Worm (Caenorhabditis elegans) whole organism, late embryonic: ENCODE data around the gene T05A8.7.

Source experiments
- C08G9.2 ChIP-seq: sonication (generic microtip); optimal IDR thresholded peaks from 2 replicates; lab custom pipeline; 2016; ENCODE audit warnings: mild to moderate bottlenecking, missing genetic modification characterization, moderate library complexity, missing compliant biosample characterization
- C38D4.7 ChIP-seq: fragments of 200-800 bp; sonication (Bioruptor generic); optimal IDR thresholded peaks from 2 replicates; lab custom pipeline; 2018; ENCODE audit warnings: mild to moderate bottlenecking, missing genetic modification characterization, moderate library complexity, missing compliant biosample characterization
- K02D7.2 ChIP-seq: sonication (generic microtip); optimal IDR thresholded peaks from 2 replicates; lab custom pipeline; 2017; ENCODE audit warnings: mild to moderate bottlenecking, missing genetic modification characterization, missing compliant biosample characterization
- Y22D7AL.16 ChIP-seq: sonication (generic microtip); optimal IDR thresholded peaks from 2 replicates; lab custom pipeline; 2016; ENCODE audit warnings: missing genetic modification characterization, missing compliant biosample characterization
- ceh-14 ChIP-seq: sonication (generic microtip); optimal IDR thresholded peaks from 2 replicates; lab custom pipeline; 2016; ENCODE audit warnings: missing genotype, missing genetic modification characterization, missing compliant biosample characterization
- ceh-22 ChIP-seq: sonication (generic microtip); optimal IDR thresholded peaks from 2 replicates; lab custom pipeline; 2017; ENCODE audit warnings: missing biosample characterization, missing genetic modification characterization
- ceh-24 ChIP-seq: sonication (generic microtip); optimal IDR thresholded peaks from 2 replicates; lab custom pipeline; 2016; ENCODE audit warnings: mild to moderate bottlenecking, missing genetic modification characterization, missing compliant biosample characterization
- ceh-31 ChIP-seq: sonication (generic microtip); optimal IDR thresholded peaks from 2 replicates; lab custom pipeline; 2016; ENCODE audit warnings: missing genetic modification characterization, missing compliant biosample characterization
- ceh-34 ChIP-seq: sonication (generic microtip); optimal IDR thresholded peaks from 2 replicates; lab custom pipeline; 2016; ENCODE audit warnings: mild to moderate bottlenecking, missing genetic modification characterization, missing compliant biosample characterization
- ceh-9 ChIP-seq: sonication (generic microtip); optimal IDR thresholded peaks from 2 replicates; lab custom pipeline; 2016; ENCODE audit warnings: mild to moderate bottlenecking, missing genetic modification characterization, inconsistent platforms, missing compliant biosample characterization
- che-1 ChIP-seq: sonication (generic microtip); optimal IDR thresholded peaks from 2 replicates; lab custom pipeline; 2016; ENCODE audit warnings: mild to moderate bottlenecking, missing genetic modification characterization, missing compliant biosample characterization
- dmd-4 ChIP-seq: sonication (generic microtip); optimal IDR thresholded peaks from 2 replicates; lab custom pipeline; 2016; ENCODE audit warnings: borderline replicate concordance, missing genetic modification characterization, missing compliant biosample characterization
- dve-1 ChIP-seq: sonication (generic microtip); optimal IDR thresholded peaks from 2 replicates; lab custom pipeline; 2017; ENCODE audit warnings: antibody characterized with exemption, mild to moderate bottlenecking, missing genetic modification characterization, missing compliant biosample characterization
- elt-4 ChIP-seq: sonication (generic microtip); optimal IDR thresholded peaks from 2 replicates; lab custom pipeline; 2016; ENCODE audit warnings: missing genetic modification characterization, missing compliant biosample characterization
- ets-4 ChIP-seq: sonication (generic microtip); optimal IDR thresholded peaks from 2 replicates; lab custom pipeline; 2016; ENCODE audit warnings: missing genetic modification characterization, missing compliant biosample characterization
- eyg-1 ChIP-seq: sonication (generic microtip); optimal IDR thresholded peaks from 2 replicates; lab custom pipeline; 2016; ENCODE audit warnings: missing genotype, missing genetic modification characterization, missing compliant biosample characterization
- fax-1 ChIP-seq: sonication (generic microtip); optimal IDR thresholded peaks from 2 replicates; lab custom pipeline; 2016; ENCODE audit warnings: missing genotype, missing genetic modification characterization, missing compliant biosample characterization
- hlh-15 ChIP-seq: sonication (generic microtip); optimal IDR thresholded peaks from 2 replicates; lab custom pipeline; 2016; ENCODE audit warnings: missing genetic modification characterization, missing compliant biosample characterization
- hlh-30 ChIP-seq: sonication (generic microtip); optimal IDR thresholded peaks from 2 replicates; lab custom pipeline; 2017; ENCODE audit warnings: antibody characterized with exemption, missing genetic modification characterization, missing compliant biosample characterization; ENCODE audit not compliant: insufficient read depth
- hlh-6 ChIP-seq: sonication (generic microtip); optimal IDR thresholded peaks from 2 replicates; lab custom pipeline; 2016; ENCODE audit warnings: missing genotype, missing genetic modification characterization, missing compliant biosample characterization
- hlh-8 ChIP-seq: sonication (generic microtip); optimal IDR thresholded peaks from 2 replicates; lab custom pipeline; 2016; ENCODE audit warnings: missing genotype, missing genetic modification characterization, missing compliant biosample characterization
- lim-6 ChIP-seq: sonication (generic microtip); optimal IDR thresholded peaks from 2 replicates; lab custom pipeline; 2016; ENCODE audit warnings: missing genetic modification characterization, missing compliant biosample characterization
- nhr-11 ChIP-seq: fragments of 150-350 bp; optimal IDR thresholded peaks from 2 replicates; lab custom pipeline; 2014; ENCODE audit warnings: missing biosample characterization, missing genetic modification characterization
- npax-4 ChIP-seq: sonication (generic microtip); optimal IDR thresholded peaks from 2 replicates; lab custom pipeline; 2016; ENCODE audit warnings: missing genetic modification characterization, missing compliant biosample characterization
- pqm-1 ChIP-seq: sonication (generic microtip); optimal IDR thresholded peaks from 2 replicates; lab custom pipeline; 2016; ENCODE audit warnings: missing genetic modification characterization, missing compliant biosample characterization
- pros-1 ChIP-seq: fragments of 150-350 bp; optimal IDR thresholded peaks from 2 replicates; lab custom pipeline; 2014; ENCODE audit warnings: missing biosample characterization, missing genetic modification reagents, missing genetic modification characterization
- ref-2 ChIP-seq: sonication (generic microtip); optimal IDR thresholded peaks from 2 replicates; lab custom pipeline; 2016; ENCODE audit warnings: missing genetic modification characterization, missing compliant biosample characterization
- rnt-1 ChIP-seq: sonication (generic microtip); optimal IDR thresholded peaks from 2 replicates; lab custom pipeline; 2016; ENCODE audit warnings: missing genetic modification characterization, missing compliant biosample characterization
- sox-2 ChIP-seq: fragments of 200-800 bp; sonication (Bioruptor generic); IDR thresholded peaks from 2 replicates; pipeline ENCODE4 v1.3.6; 2022; ENCODE audit warnings: missing genetic modification reagents, missing genetic modification characterization, missing compliant biosample characterization
- syd-9 ChIP-seq: sonication (generic microtip); optimal IDR thresholded peaks from 2 replicates; lab custom pipeline; 2016; ENCODE audit warnings: mild to moderate bottlenecking, missing genetic modification characterization, moderate library complexity, missing compliant biosample characterization
- tbx-2 ChIP-seq: sonication (generic microtip); optimal IDR thresholded peaks from 2 replicates; lab custom pipeline; 2016; ENCODE audit warnings: missing genetic modification characterization, missing compliant biosample characterization
- unc-55 ChIP-seq: sonication (generic microtip); optimal IDR thresholded peaks from 2 replicates; lab custom pipeline; 2017; ENCODE audit warnings: missing biosample characterization, missing genetic modification reagents, missing genetic modification characterization
- unc-86 ChIP-seq: sonication (generic microtip); optimal IDR thresholded peaks from 2 replicates; lab custom pipeline; 2016; ENCODE audit warnings: missing genetic modification characterization, missing compliant biosample characterization

The T05A8.7 gene

ce11 chrII:2741405-2741804, 746 bp downstream of the T05A8.7 start:
- no peak for TF ChIP-seq npax-4
- no peak for TF ChIP-seq C08G9.2 (tag; lab: Kevin White, UChicago)
- no peak for TF ChIP-seq ceh-24 (tag; lab: Kevin White, UChicago)
- TF ChIP-seq elt-4 (tag; lab: Kevin White, UChicago): no peak
- TF ChIP-seq unc-86 (tag; lab: Kevin White, UChicago): no peak
- TF ChIP-seq eyg-1: no peak
- no peak for TF ChIP-seq che-1 (tag; lab: Kevin White, UChicago)
- TF ChIP-seq lim-6 (tag; lab: Kevin White, UChicago): no peak
- no peak for TF ChIP-seq pros-1 (tag; lab: Kevin White, UChicago)
- TF ChIP-seq ceh-14 (tag; lab: Kevin White, UChicago): no peak
- TF ChIP-seq dmd-4 (tag; lab: Kevin White, UChicago): no peak
- no peak for TF ChIP-seq C38D4.7 (GFP tag; lab: Kevin White, UChicago)
- no peak for TF ChIP-seq ets-4 (tag; lab: Kevin White, UChicago)
- TF ChIP-seq tbx-2 (tag; lab: Kevin White, UChicago): no peak

DNA sequence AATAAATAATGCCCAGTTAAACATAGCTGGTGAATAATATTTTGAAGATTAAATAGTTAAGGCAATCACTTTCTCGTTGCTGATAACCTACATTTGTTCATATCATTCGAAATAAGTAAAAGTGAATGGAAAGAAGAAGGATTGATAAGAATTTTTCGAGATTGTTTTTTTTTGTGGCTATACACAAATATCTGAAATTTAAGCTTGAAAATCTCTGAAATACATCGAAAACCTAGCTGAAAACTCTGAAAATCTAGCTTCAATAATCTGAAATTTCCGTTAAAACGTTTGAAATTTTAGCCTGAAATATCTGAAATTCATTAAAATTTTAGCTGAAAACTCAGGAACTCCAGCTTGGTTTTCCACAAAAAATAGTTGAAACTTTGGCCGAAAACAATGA, 2.5 kb downstream of the T05A8.7 start, which contains the start of gene T05A8.6:
T05A8.6 (minus strand) TSS at position 101 of the 400 bp plus-strand sequence.
- no peak for TF ChIP-seq ceh-9 (tag; lab: Kevin White, UChicago)
- TF ChIP-seq hlh-15 (tag; lab: Kevin White, UChicago): no peak

DNA sequence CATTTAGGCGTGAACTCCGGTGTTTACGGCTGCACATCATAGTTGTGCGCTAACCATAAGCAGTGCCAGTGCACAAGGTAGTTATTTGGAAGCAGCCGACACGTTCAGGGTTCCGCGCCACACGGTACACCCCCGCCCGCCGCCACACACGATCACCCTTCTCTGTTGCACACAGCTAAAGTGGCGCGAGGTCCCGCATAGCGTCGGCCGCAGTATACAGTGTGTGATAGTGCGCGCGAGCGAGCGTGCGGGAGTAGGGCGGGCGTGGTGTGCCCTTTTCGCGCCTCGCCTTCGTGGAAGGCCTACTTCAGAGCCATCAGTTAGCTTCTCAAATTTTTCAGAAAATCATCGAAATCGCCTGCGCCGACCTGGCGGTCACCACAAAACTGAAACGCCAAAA, 5.2 kb downstream of the T05A8.7 start:
- TF ChIP-seq hlh-6 (tag; lab: Kevin White, UChicago) (peak; percentile 37), ref-2 (peak; percentile 4), nhr-11 (tag; lab: Kevin White, UChicago) (no peak), dmd-4 (tag; lab: Kevin White, UChicago) (peak; percentile 9), pros-1 (tag; lab: Kevin White, UChicago) (no peak)

DNA sequence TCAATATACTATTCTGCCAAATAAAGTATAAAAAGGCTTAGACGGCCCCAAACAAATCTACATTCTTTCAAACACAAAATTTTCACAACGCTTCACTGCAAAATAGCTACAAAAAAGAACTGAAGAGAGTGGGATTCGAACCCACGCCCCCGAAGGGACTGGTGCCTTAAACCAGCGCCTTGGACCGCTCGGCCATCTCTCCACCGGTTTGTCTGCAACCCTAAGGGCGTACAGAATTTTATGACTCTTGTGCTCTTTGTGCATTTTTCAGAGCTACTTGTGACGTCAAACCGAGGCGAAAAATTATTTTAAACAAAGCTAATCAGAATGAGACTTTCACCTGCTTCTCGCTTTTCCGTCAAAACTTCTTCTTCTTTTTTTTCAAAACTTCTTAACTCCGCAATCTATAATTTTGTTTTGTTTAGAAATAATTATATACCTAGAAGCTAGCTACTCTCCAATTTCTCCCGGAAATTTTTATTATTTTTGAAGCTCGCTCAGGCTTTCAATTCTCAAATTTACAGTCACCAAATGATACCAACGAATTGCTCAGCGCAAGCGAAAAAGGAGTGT, 5.9 kb downstream of the T05A8.7 start, which contains the start of gene T05A8.8:
T05A8.8 (plus strand) TSS at position 523 of the 573 bp plus-strand sequence.
- no peak for TF ChIP-seq che-1 (tag; lab: Kevin White, UChicago)

ce11 chrII:2735644-2736043, 6.5 kb downstream of the T05A8.7 start:
- TF ChIP-seq dmd-4 (tag; lab: Kevin White, UChicago): no peak
- TF ChIP-seq rnt-1 (tag; lab: Kevin White, UChicago): no peak
- no peak for TF ChIP-seq K02D7.2 (tag; lab: Kevin White, UChicago)
- TF ChIP-seq Y22D7AL.16: no peak
- TF ChIP-seq ceh-14 (tag; lab: Kevin White, UChicago): no peak
- no peak for TF ChIP-seq fax-1 (tag; lab: Kevin White, UChicago)
- TF ChIP-seq hlh-30 (tag; lab: Kevin White, UChicago): no peak
- TF ChIP-seq ets-4 (tag; lab: Kevin White, UChicago): no peak
- TF ChIP-seq ceh-31 (tag; lab: Kevin White, UChicago): no peak
- TF ChIP-seq pros-1 (tag; lab: Kevin White, UChicago): no peak
- no peak for TF ChIP-seq elt-4 (tag; lab: Kevin White, UChicago)
- no peak for TF ChIP-seq ceh-34 (tag; lab: Kevin White, UChicago)

- TF ChIP-seq hlh-8 (tag; lab: Kevin White, UChicago) (no peak), dve-1 (tag; lab: Kevin White, UChicago) (no peak), sox-2 (no peak), ceh-22 (tag; lab: Kevin White, UChicago) (no peak), hlh-30 (tag; lab: Kevin White, UChicago) (no peak), ceh-24 (tag; lab: Kevin White, UChicago) (no peak), syd-9 (tag; lab: Kevin White, UChicago) (no peak), tbx-2 (tag; lab: Kevin White, UChicago) (no peak), nhr-11 (tag; lab: Kevin White, UChicago) (no peak), ceh-14 (tag; lab: Kevin White, UChicago) (no peak), lim-6 (tag; lab: Kevin White, UChicago) (no peak), unc-55 (no peak), pqm-1 (tag; lab: Kevin White, UChicago) (no peak)
These were observed 7.0 kb downstream of the T05A8.7 start, which contains the start of gene wdr-31 for ce11 chrII:2735192-2735591. Gene wdr-31, minus strand, starts transcription at chrII:2735292.
